Worm (Caenorhabditis elegans) whole organism, mixed stage, embryonic: ENCODE results near the gene Y38E10A.9.
A peak's percentile ranks its signal among the peaks of the same experiment; 100 is the strongest.

Experiments
- bed-3 ChIP-seq: fragments of 200-800 bp; sonication (Bioruptor generic); optimal IDR thresholded peaks from 3 replicates; lab custom pipeline; 2018; ENCODE audit warnings: mild to moderate bottlenecking, missing genetic modification characterization, moderate library complexity, missing compliant biosample characterization
- blmp-1 ChIP-seq: fragments of 150-350 bp; optimal IDR thresholded peaks from 2 replicates; lab custom pipeline; 2014; ENCODE audit warnings: missing biosample characterization, missing genetic modification characterization
- ceh-39 ChIP-seq: fragments of 150-350 bp; optimal IDR thresholded peaks from 2 replicates; lab custom pipeline; 2014; ENCODE audit warnings: missing biosample characterization, missing genetic modification characterization
- ceh-43 ChIP-seq: fragments of 200-800 bp; sonication (Bioruptor generic); optimal IDR thresholded peaks from 2 replicates; lab custom pipeline; 2018; ENCODE audit warnings: mild to moderate bottlenecking, missing genetic modification characterization, moderate library complexity, missing compliant biosample characterization
- ces-1 ChIP-seq: fragments of 150-350 bp; optimal IDR thresholded peaks from 2 replicates; lab custom pipeline; 2014; ENCODE audit warnings: missing biosample characterization, missing genetic modification reagents, missing genetic modification characterization
- cnd-1 ChIP-seq: fragments of 200-800 bp; sonication (Bioruptor generic); optimal IDR thresholded peaks from 2 replicates; lab custom pipeline; 2018; ENCODE audit warnings: mild to moderate bottlenecking, missing genetic modification characterization, missing compliant biosample characterization
- drap-1 ChIP-seq: fragments of 200-800 bp; sonication (Bioruptor generic); optimal IDR thresholded peaks from 3 replicates; lab custom pipeline; 2018; ENCODE audit warnings: mild to moderate bottlenecking, missing genetic modification characterization, missing compliant biosample characterization
- elt-1 ChIP-seq: sonication (generic microtip); optimal IDR thresholded peaks from 2 replicates; lab custom pipeline; 2017; ENCODE audit warnings: missing genetic modification characterization, mild to moderate bottlenecking, missing compliant biosample characterization, antibody characterized with exemption, moderate library complexity, borderline replicate concordance; ENCODE audit not compliant: insufficient read depth
- elt-3 ChIP-seq: fragments of 150-350 bp; optimal IDR thresholded peaks from 2 replicates; lab custom pipeline; 2014; ENCODE audit warnings: missing biosample characterization, missing genetic modification characterization
- flh-1 ChIP-seq: fragments of 200-800 bp; sonication (Bioruptor generic); optimal IDR thresholded peaks from 2 replicates; lab custom pipeline; 2018; ENCODE audit warnings: mild to moderate bottlenecking, missing genetic modification characterization, moderate library complexity, missing compliant biosample characterization
- ham-2 ChIP-seq: fragments of 200-800 bp; sonication (Bioruptor generic); optimal IDR thresholded peaks from 2 replicates; lab custom pipeline; 2018; ENCODE audit warnings: mild to moderate bottlenecking, missing genetic modification characterization, missing compliant biosample characterization
- hlh-1 ChIP-seq: fragments of 150-350 bp; optimal IDR thresholded peaks from 2 replicates; lab custom pipeline; 2014; ENCODE audit warnings: missing biosample characterization, missing genetic modification reagents, missing genetic modification characterization
- lin-13 ChIP-seq: fragments of 150-350 bp; optimal IDR thresholded peaks from 2 replicates; lab custom pipeline; 2014; ENCODE audit warnings: missing biosample characterization, missing genetic modification characterization
- lin-32 ChIP-seq: fragments of 200-800 bp; sonication (Bioruptor generic); optimal IDR thresholded peaks from 2 replicates; lab custom pipeline; 2018; ENCODE audit warnings: mild to moderate bottlenecking, missing genetic modification characterization, missing compliant biosample characterization
- lsy-2 ChIP-seq: fragments of 150-350 bp; optimal IDR thresholded peaks from 2 replicates; lab custom pipeline; 2014; ENCODE audit warnings: missing biosample characterization, missing genetic modification characterization
- mab-5 ChIP-seq: fragments of 150-350 bp; optimal IDR thresholded peaks from 2 replicates; lab custom pipeline; 2014; ENCODE audit warnings: missing biosample characterization, missing genetic modification characterization
- mep-1 ChIP-seq: fragments of 150-350 bp; optimal IDR thresholded peaks from 2 replicates; lab custom pipeline; 2017; ENCODE audit warnings: missing biosample characterization, missing genetic modification reagents, missing genetic modification characterization, inconsistent platforms
- mls-2 ChIP-seq: sonication (generic microtip); optimal IDR thresholded peaks from 2 replicates; lab custom pipeline; 2016; ENCODE audit warnings: mild to moderate bottlenecking, missing genetic modification characterization, moderate library complexity, missing compliant biosample characterization
- nhr-12 ChIP-seq: fragments of 150-350 bp; optimal IDR thresholded peaks from 2 replicates; lab custom pipeline; 2014; ENCODE audit warnings: missing biosample characterization, missing genetic modification characterization
- nhr-2 ChIP-seq: fragments of 150-350 bp; optimal IDR thresholded peaks from 2 replicates; lab custom pipeline; 2014; ENCODE audit warnings: missing biosample characterization, missing genetic modification characterization
- nhr-237 ChIP-seq: fragments of 150-350 bp; optimal IDR thresholded peaks from 2 replicates; lab custom pipeline; 2014; ENCODE audit warnings: missing biosample characterization, missing genetic modification characterization
- nhr-28 ChIP-seq: fragments of 150-350 bp; optimal IDR thresholded peaks from 2 replicates; lab custom pipeline; 2014; ENCODE audit warnings: missing biosample characterization, missing genetic modification characterization
- nhr-76 ChIP-seq: sonication (generic microtip); optimal IDR thresholded peaks from 2 replicates; lab custom pipeline; 2017; ENCODE audit warnings: missing biosample characterization, missing genetic modification characterization
- pha-4 ChIP-seq: fragments of 150-350 bp; optimal IDR thresholded peaks from 2 replicates; lab custom pipeline; 2018; ENCODE audit warnings: missing biosample characterization, missing genetic modification reagents, missing genetic modification characterization
- sem-2 ChIP-seq: fragments of 200-800 bp; sonication (Bioruptor generic); optimal IDR thresholded peaks from 2 replicates; lab custom pipeline; 2018; ENCODE audit warnings: mild to moderate bottlenecking, missing genetic modification characterization, missing compliant biosample characterization
- sptf-1 ChIP-seq: sonication (generic microtip); optimal IDR thresholded peaks from 2 replicates; lab custom pipeline; 2017; ENCODE audit warnings: mild to moderate bottlenecking, missing genetic modification characterization, moderate library complexity, missing compliant biosample characterization
- tbx-8 ChIP-seq: fragments of 200-800 bp; sonication (Bioruptor generic); optimal IDR thresholded peaks from 2 replicates; lab custom pipeline; 2018; ENCODE audit warnings: mild to moderate bottlenecking, missing genetic modification characterization, moderate library complexity, missing compliant biosample characterization
- unc-120 ChIP-seq: sonication (generic microtip); optimal IDR thresholded peaks from 2 replicates; lab custom pipeline; 2017; ENCODE audit warnings: missing genetic modification characterization, missing compliant biosample characterization; ENCODE audit not compliant: poor library complexity, severe bottlenecking
- unc-39 ChIP-seq: fragments of 150-350 bp; optimal IDR thresholded peaks from 2 replicates; lab custom pipeline; 2014; ENCODE audit warnings: missing biosample characterization, missing genetic modification characterization
- unc-62 ChIP-seq: fragments of 150-350 bp; optimal IDR thresholded peaks from 2 replicates; lab custom pipeline; 2014; ENCODE audit warnings: missing biosample characterization, missing genetic modification reagents, missing genetic modification characterization
- zip-8 ChIP-seq: fragments of 150-350 bp; optimal IDR thresholded peaks from 2 replicates; lab custom pipeline; 2014; ENCODE audit warnings: missing biosample characterization, missing genetic modification characterization
- ztf-11 ChIP-seq: fragments of 150-350 bp; optimal IDR thresholded peaks from 2 replicates; lab custom pipeline; 2014; ENCODE audit warnings: missing biosample characterization, missing genetic modification characterization

Y38E10A.9 gene

ce11 chrII:12573541-12573940, 35.2 kb upstream of the Y38E10A.9 start, which contains the start of gene Y38E10A.2:
TSS of gene Y38E10A.2 (minus strand) at chrII:12573641.
- TF ChIP-seq lsy-2 (tag; lab: Kevin White, UChicago) (no peak), nhr-28 (tag; lab: Kevin White, UChicago) (no peak), pha-4 (tag; lab: Kevin White, UChicago) (no peak), sem-2 (GFP tag; lab: Kevin White, UChicago) (no peak), nhr-12 (tag; lab: Kevin White, UChicago) (no peak), lin-13 (no peak), blmp-1 (tag; lab: Kevin White, UChicago) (no peak), mab-5 (tag; lab: Kevin White, UChicago) (no peak), ces-1 (GFP tag; lab: Kevin White, UChicago) (no peak), unc-62 (GFP tag; lab: Kevin White, UChicago) (no peak)
- TF ChIP-seq, all 35 proteins: peak for 0

- TF ChIP-seq lsy-2 (tag; lab: Kevin White, UChicago): no peak
- TF ChIP-seq sem-2 (GFP tag; lab: Kevin White, UChicago): no peak
- no peak for TF ChIP-seq elt-1 (tag; lab: Kevin White, UChicago)
- TF ChIP-seq nhr-237: no peak
- no peak for TF ChIP-seq nhr-76 (tag; lab: Kevin White, UChicago)
- no peak for TF ChIP-seq sptf-1 (tag; lab: Kevin White, UChicago)
- TF ChIP-seq ztf-11 (tag; lab: Kevin White, UChicago): no peak
- no peak for TF ChIP-seq ces-1 (GFP tag; lab: Kevin White, UChicago)
- no peak for TF ChIP-seq mep-1
- TF ChIP-seq ceh-43 (GFP tag; lab: Kevin White, UChicago): no peak
- TF ChIP-seq unc-39: no peak
- no peak for TF ChIP-seq nhr-28 (tag; lab: Kevin White, UChicago)
Observed at ce11 chrII:12574668-12575067, 34.1 kb upstream of the Y38E10A.9 start, which contains the start of gene Y38E10A.3. TSS of gene Y38E10A.3 (minus strand) at chrII:12574768.

- TF ChIP-seq lin-13 (no peak), bed-3 (GFP tag; lab: Kevin White, UChicago) (no peak), drap-1 (GFP tag; lab: Kevin White, UChicago) (no peak), mep-1 (no peak), ceh-43 (GFP tag; lab: Kevin White, UChicago) (no peak), nhr-12 (tag; lab: Kevin White, UChicago) (no peak), unc-120 (no peak), ztf-11 (tag; lab: Kevin White, UChicago) (no peak), hlh-1 (tag; lab: Kevin White, UChicago) (no peak)
Observed at ce11 chrII:12577754-12578153, 31.0 kb upstream of the Y38E10A.9 start, which contains the start of gene clec-8. TSS of gene clec-8 (minus strand) at chrII:12578061.

ce11 chrII:12580952-12581351, 27.8 kb upstream of the Y38E10A.9 start, which contains the start of gene clec-4:
TSS of gene clec-4 (minus strand) at chrII:12581113.
- TF ChIP-seq ceh-43 (GFP tag; lab: Kevin White, UChicago) (no peak), tbx-8 (GFP tag; lab: Kevin White, UChicago) (no peak), sptf-1 (tag; lab: Kevin White, UChicago) (no peak), sem-2 (GFP tag; lab: Kevin White, UChicago) (no peak), elt-1 (tag; lab: Kevin White, UChicago) (no peak), elt-3 (tag; lab: Kevin White, UChicago) (no peak)

- TF ChIP-seq ces-1 (GFP tag; lab: Kevin White, UChicago) (no peak), unc-120 (peak; percentile 5), tbx-8 (GFP tag; lab: Kevin White, UChicago) (no peak), unc-62 (GFP tag; lab: Kevin White, UChicago) (no peak), ceh-39 (tag; lab: Kevin White, UChicago) (peak; percentile 10), mls-2 (tag; lab: Kevin White, UChicago) (no peak), nhr-2 (tag; lab: Kevin White, UChicago) (no peak), ham-2 (GFP tag; lab: Kevin White, UChicago) (no peak), hlh-1 (tag; lab: Kevin White, UChicago) (no peak), lin-32 (GFP tag; lab: Kevin White, UChicago) (no peak), pha-4 (tag; lab: Kevin White, UChicago) (no peak), flh-1 (no peak), blmp-1 (tag; lab: Kevin White, UChicago) (no peak), lsy-2 (tag; lab: Kevin White, UChicago) (peak; percentile 24), lin-13 (no peak), sem-2 (GFP tag; lab: Kevin White, UChicago) (no peak), mep-1 (peak; percentile 61), sptf-1 (tag; lab: Kevin White, UChicago) (no peak), elt-1 (tag; lab: Kevin White, UChicago) (no peak), zip-8 (tag; lab: Kevin White, UChicago) (no peak), nhr-237 (no peak), nhr-28 (tag; lab: Kevin White, UChicago) (no peak), cnd-1 (no peak)
Observed at ce11 chrII:12603667-12604621, 4.8 kb upstream of the Y38E10A.9 start, which contains the start of the genes ceh-100 and lips-15. TSS of gene ceh-100 (minus strand) at chrII:12603680. TSS of gene lips-15 (plus strand) at chrII:12604386.
